Worm (Caenorhabditis elegans): ENCODE data around the gene ribo-1.

ribo-1 gene

DNA sequence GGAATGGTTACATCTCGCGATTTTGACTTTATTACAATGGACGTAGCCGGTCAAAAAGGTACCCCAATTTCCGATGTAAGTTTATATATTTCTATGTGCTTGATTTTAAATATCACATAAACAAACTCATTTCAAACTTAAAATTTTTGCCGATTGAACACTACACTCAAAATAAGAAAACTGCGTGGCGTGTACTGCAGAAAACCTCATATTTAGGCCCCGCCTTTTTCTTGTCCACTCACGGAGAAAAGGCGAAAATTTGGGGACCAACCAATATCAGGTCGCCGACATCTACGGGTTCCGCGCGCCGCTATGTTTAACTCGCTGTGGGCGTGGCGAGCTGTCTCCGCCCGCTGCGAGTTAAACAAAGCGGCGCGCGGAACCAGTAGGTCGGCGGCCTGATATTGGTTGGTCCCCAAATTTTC is 3.7 kb downstream of the ribo-1 start (continued):
- TF ChIP-seq snpc-1.1 (tag; optimal IDR thresholded peaks at IDR 0.05; ENCODE audit: insufficient read depth), result peak; percentile 88

DNA sequence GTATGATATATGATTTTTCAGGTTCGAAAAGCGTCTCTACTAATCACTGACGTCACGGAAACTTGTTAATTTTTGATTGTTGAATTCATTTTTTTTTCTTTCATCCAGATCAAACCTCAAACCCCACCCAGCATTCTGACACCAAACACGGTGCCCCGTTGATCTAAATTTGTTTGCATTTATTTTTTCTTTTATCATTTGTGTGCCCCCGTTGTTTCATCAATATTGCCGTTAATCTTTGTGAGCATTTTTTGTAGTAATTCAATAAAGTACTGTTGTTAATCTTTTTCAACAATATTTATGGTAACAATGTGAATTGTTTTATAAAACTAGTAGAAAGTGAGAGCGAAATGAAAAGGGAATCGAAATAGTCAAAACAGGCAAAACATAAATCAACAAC is 6.3 kb downstream of the ribo-1 start:
- TF ChIP-seq dpl-1 (GFP tag; optimal IDR thresholded peaks at IDR 0.05) (no peak), F22D6.2 (tag; optimal IDR thresholded peaks at IDR 0.05) (no peak), tbp1 (GFP tag; optimal IDR thresholded peaks at IDR 0.05) (no peak), ztf-6 (GFP tag; IDR thresholded peaks at IDR 0.05) (no peak), egl-44 (GFP tag; IDR thresholded peaks at IDR 0.05) (no peak), unc-130 (GFP tag; optimal IDR thresholded peaks at IDR 0.05) (no peak), dox-1 (GFP tag; IDR thresholded peaks at IDR 0.05) (no peak), tbx-9 (tag; optimal IDR thresholded peaks at IDR 0.05; ENCODE audit: borderline replicate concordance) (no peak), madf-6 (GFP tag; IDR thresholded peaks at IDR 0.05) (no peak), egrh-3 (GFP tag; IDR thresholded peaks at IDR 0.05) (no peak), him-1 (tag; optimal IDR thresholded peaks at IDR 0.05) (peak; percentile 64), ceh-79 (tag; optimal IDR thresholded peaks at IDR 0.05) (no peak), F23B12.7 (tag; optimal IDR thresholded peaks at IDR 0.05; ENCODE audit: insufficient read depth) (no peak), B0261.1 (tag; optimal IDR thresholded peaks at IDR 0.05) (no peak), lsy-27 (tag; optimal IDR thresholded peaks at IDR 0.05; ENCODE audit: borderline replicate concordance, insufficient read depth) (no peak), nfya-1 (tag; optimal IDR thresholded peaks at IDR 0.05; ENCODE audit: borderline replicate concordance, insufficient read depth) (no peak), Y53F4B.3 (GFP tag; IDR thresholded peaks at IDR 0.05) (no peak), F55B11.4 (tag; optimal IDR thresholded peaks at IDR 0.05; ENCODE audit: borderline replicate concordance, insufficient read depth) (no peak), K12H6.12 (tag; optimal IDR thresholded peaks at IDR 0.05) (no peak), gei-17 (GFP tag; optimal IDR thresholded peaks at IDR 0.05) (no peak), T07F8.4 (tag; optimal IDR thresholded peaks at IDR 0.05) (no peak), C06A6.2 (GFP tag; conservative IDR thresholded peaks at IDR 0.05) (no peak), mes-4 (tag; optimal IDR thresholded peaks at IDR 0.05) (no peak), Y67H2A.10 (GFP tag; conservative IDR thresholded peaks at IDR 0.05) (no peak), attf-6 (GFP tag; IDR thresholded peaks at IDR 0.05) (no peak), snpc-1.1 (tag; optimal IDR thresholded peaks at IDR 0.05; ENCODE audit: insufficient read depth) (peak; percentile 47), lin-35 (GFP tag; optimal IDR thresholded peaks at IDR 0.05) (no peak), ceh-27 (GFP tag; optimal IDR thresholded peaks at IDR 0.05) (no peak), F49E8.2 (tag; optimal IDR thresholded peaks at IDR 0.05; ENCODE audit: insufficient read depth) (peak; percentile 4), die-1 (tag; optimal IDR thresholded peaks at IDR 0.05) (no peak), hmg-20 (GFP tag; IDR thresholded peaks at IDR 0.05) (no peak), B0035.1 (tag; optimal IDR thresholded peaks at IDR 0.05) (no peak), ceh-40 (GFP tag; IDR thresholded peaks at IDR 0.05) (no peak), hrde-1 (tag; optimal IDR thresholded peaks at IDR 0.05; ENCODE audit: borderline replicate concordance) (peak; percentile 25), bed-2 (GFP tag; IDR thresholded peaks at IDR 0.05) (no peak), ceh-91 (GFP tag; IDR thresholded peaks at IDR 0.05) (no peak), ceh-58 (GFP tag; IDR thresholded peaks at IDR 0.05) (no peak), snpc-1.3 (tag; optimal IDR thresholded peaks at IDR 0.05; ENCODE audit: insufficient read depth) (no peak), efl-1 (GFP tag; optimal IDR thresholded peaks at IDR 0.05) (no peak), rcor-1 (GFP tag; IDR thresholded peaks at IDR 0.05) (no peak), D2030.7 (GFP tag; IDR thresholded peaks at IDR 0.05) (no peak), ekl-4 (GFP tag; IDR thresholded peaks at IDR 0.05) (no peak), ztf-18 (tag; optimal IDR thresholded peaks at IDR 0.05) (no peak), lin-40 (tag; optimal IDR thresholded peaks at IDR 0.05) (no peak), B0336.3 (GFP tag; IDR thresholded peaks at IDR 0.05) (no peak), mxl-1 (tag; optimal IDR thresholded peaks at IDR 0.05) (no peak)
